Worm (Caenorhabditis elegans) whole organism, L1 larva: Measurements from ENCODE around the gene sto-1.

Experiments used
- alr-1 ChIP-seq: fragments of 200-800 bp; sonication (Bioruptor generic); optimal IDR thresholded peaks from 2 replicates; lab custom pipeline; 2018; ENCODE audit warnings: borderline replicate concordance, mild to moderate bottlenecking, missing genetic modification characterization, missing compliant biosample characterization
- aly-2 ChIP-seq: fragments of 150-350 bp; optimal IDR thresholded peaks from 2 replicates; lab custom pipeline; 2014; ENCODE audit warnings: missing biosample characterization, missing genetic modification characterization
- ceh-8 ChIP-seq: fragments of 200-800 bp; sonication (Bioruptor generic); optimal IDR thresholded peaks from 2 replicates; lab custom pipeline; 2018; ENCODE audit warnings: mild to moderate bottlenecking, missing genetic modification characterization, moderate library complexity, missing compliant biosample characterization
- ceh-88 ChIP-seq: fragments of 200-800 bp; sonication (Bioruptor generic); IDR thresholded peaks from 2 replicates; pipeline ENCODE4 v1.3.6; 2022; ENCODE audit warnings: missing genetic modification characterization, missing compliant biosample characterization
- dpl-1 ChIP-seq, 3 experiments: fragments of 150-350 bp in 2 of 3; sonication (generic microtip) in 1 of 3; optimal IDR thresholded peaks; 2 replicates each; lab custom pipeline; 2014 to 2017; ENCODE audit warnings: missing biosample characterization in 3 of 3, missing genetic modification characterization in 3 of 3, missing genetic modification reagents in 3 of 3
- dsc-1 ChIP-seq: sonication (generic microtip); optimal IDR thresholded peaks from 2 replicates; lab custom pipeline; 2016; ENCODE audit warnings: mild to moderate bottlenecking, missing genetic modification characterization, missing compliant biosample characterization
- efl-1 ChIP-seq, 4 experiments: fragments of 150-350 bp; optimal IDR thresholded peaks in 3 of 4; peaks in 1 of 4; 1 replicate in 1 of 4; 2 replicates in 3 of 4; lab custom pipeline; 2014; ENCODE audit warnings: missing biosample characterization in 2 of 4, missing genetic modification characterization in 2 of 4, missing genetic modification reagents in 2 of 4
- egl-27 ChIP-seq, 2 experiments: fragments of 150-350 bp in 1 of 2; sonication (generic microtip); optimal IDR thresholded peaks; 3 replicates each; lab custom pipeline; 2017 to 2018; ENCODE audit warnings: missing biosample characterization in 2 of 2, missing genetic modification characterization in 2 of 2, missing genetic modification reagents in 2 of 2
- elt-3 ChIP-seq, 6 experiments: fragments of 150-350 bp in 1 of 6; sonication (generic microtip); optimal IDR thresholded peaks; 2 replicates each; lab custom pipeline; 2017 to 2018; ENCODE audit warnings: missing biosample characterization in 6 of 6, missing genetic modification characterization in 6 of 6, inconsistent platforms in 1 of 6
- fkh-10 ChIP-seq: sonication (generic microtip); optimal IDR thresholded peaks from 2 replicates; lab custom pipeline; 2017; ENCODE audit warnings: missing biosample characterization, missing genetic modification reagents, missing genetic modification characterization
- fos-1 ChIP-seq: fragments of 150-350 bp; optimal IDR thresholded peaks from 2 replicates; lab custom pipeline; 2014; ENCODE audit warnings: missing biosample characterization, missing genetic modification characterization
- grh-1 ChIP-seq: fragments of 200-800 bp; sonication (Bioruptor generic); IDR thresholded peaks from 2 replicates; pipeline ENCODE4 v1.3.6; 2022; ENCODE audit warnings: missing genetic modification reagents, missing genetic modification characterization, missing compliant biosample characterization
- hlh-4 ChIP-seq: sonication (generic microtip); optimal IDR thresholded peaks from 2 replicates; lab custom pipeline; 2016; ENCODE audit warnings: mild to moderate bottlenecking, missing genetic modification characterization, missing compliant biosample characterization
- jun-1 ChIP-seq: fragments of 150-350 bp; optimal IDR thresholded peaks from 2 replicates; lab custom pipeline; 2014; ENCODE audit warnings: missing biosample characterization, missing genetic modification reagents, missing genetic modification characterization
- lin-14 ChIP-seq: fragments of 200-800 bp; sonication (Bioruptor generic); optimal IDR thresholded peaks from 2 replicates; lab custom pipeline; 2018; ENCODE audit warnings: mild to moderate bottlenecking, missing genetic modification characterization, moderate library complexity, missing compliant biosample characterization
- lin-15B ChIP-seq: fragments of 150-350 bp; sonication (generic microtip); optimal IDR thresholded peaks from 3 replicates; lab custom pipeline; 2014; ENCODE audit warnings: missing biosample characterization, missing genetic modification characterization
- lir-3 ChIP-seq: sonication (generic microtip); optimal IDR thresholded peaks from 2 replicates; lab custom pipeline; 2016; ENCODE audit warnings: mild to moderate bottlenecking, missing genetic modification characterization, moderate library complexity, missing compliant biosample characterization; ENCODE audit not compliant: poor library complexity
- lsy-2 ChIP-seq, 2 experiments: fragments of 150-350 bp; optimal IDR thresholded peaks; 2 replicates each; lab custom pipeline; 2014; ENCODE audit warnings: missing biosample characterization in 2 of 2, missing genetic modification characterization in 2 of 2
- mab-9 ChIP-seq: fragments of 200-800 bp; sonication (Bioruptor generic); IDR thresholded peaks from 2 replicates; pipeline ENCODE4 v1.3.6; 2022; ENCODE audit warnings: missing genetic modification reagents, missing genetic modification characterization, missing compliant biosample characterization
- mef-2 ChIP-seq: fragments of 150-350 bp; optimal IDR thresholded peaks from 2 replicates; lab custom pipeline; 2014; ENCODE audit warnings: missing biosample characterization, missing genetic modification characterization
- nhr-19 ChIP-seq: fragments of 200-800 bp; sonication (Bioruptor generic); conservative IDR thresholded peaks from 2 replicates; pipeline ENCODE4 v1.3.6; 2022; ENCODE audit warnings: missing genetic modification characterization, missing compliant biosample characterization
- nhr-20 ChIP-seq: sonication (generic microtip); optimal IDR thresholded peaks from 2 replicates; lab custom pipeline; 2016; ENCODE audit warnings: mild to moderate bottlenecking, missing genetic modification characterization, missing compliant biosample characterization
- nhr-71 ChIP-seq: sonication (generic microtip); optimal IDR thresholded peaks from 2 replicates; lab custom pipeline; 2016; ENCODE audit warnings: mild to moderate bottlenecking, missing genetic modification characterization, moderate library complexity, missing compliant biosample characterization
- nhr-84 ChIP-seq: sonication (generic microtip); optimal IDR thresholded peaks from 2 replicates; lab custom pipeline; 2017; ENCODE audit warnings: missing biosample characterization, missing genetic modification characterization
- pag-3 ChIP-seq: sonication (generic microtip); optimal IDR thresholded peaks from 2 replicates; lab custom pipeline; 2017; ENCODE audit warnings: missing genetic modification characterization, mild to moderate bottlenecking, missing compliant biosample characterization, antibody characterized with exemption, borderline replicate concordance; ENCODE audit not compliant: insufficient read depth
- pax-3 ChIP-seq: fragments of 200-800 bp; sonication (Bioruptor generic); optimal IDR thresholded peaks from 2 replicates; lab custom pipeline; 2018; ENCODE audit warnings: mild to moderate bottlenecking, missing genetic modification characterization, moderate library complexity, missing compliant biosample characterization
- pqm-1 ChIP-seq: sonication (generic microtip); optimal IDR thresholded peaks from 3 replicates; lab custom pipeline; 2017; ENCODE audit warnings: missing biosample characterization, missing genetic modification characterization
- rnt-1 ChIP-seq: sonication (generic microtip); optimal IDR thresholded peaks from 2 replicates; lab custom pipeline; 2016; ENCODE audit warnings: mild to moderate bottlenecking, missing genetic modification characterization, moderate library complexity, missing compliant biosample characterization
- snu-23 ChIP-seq: sonication (generic microtip); optimal IDR thresholded peaks from 2 replicates; lab custom pipeline; 2016; ENCODE audit warnings: missing genetic modification characterization, missing compliant biosample characterization
- sup-37 ChIP-seq: fragments of 200-800 bp; sonication (Bioruptor generic); optimal IDR thresholded peaks from 2 replicates; lab custom pipeline; 2018; ENCODE audit warnings: mild to moderate bottlenecking, missing genetic modification characterization, missing compliant biosample characterization
- unc-130 ChIP-seq: fragments of 150-350 bp; optimal IDR thresholded peaks from 2 replicates; lab custom pipeline; 2017; ENCODE audit warnings: missing biosample characterization, missing genetic modification characterization, inconsistent platforms
- unc-30 ChIP-seq: sonication (generic microtip); optimal IDR thresholded peaks from 2 replicates; lab custom pipeline; 2017; ENCODE audit warnings: missing biosample characterization, missing genetic modification characterization
- vab-15 ChIP-seq: sonication (generic microtip); optimal IDR thresholded peaks from 2 replicates; lab custom pipeline; 2017; ENCODE audit warnings: missing genotype, mild to moderate bottlenecking, missing genetic modification characterization, missing compliant biosample characterization
- xbp-1 ChIP-seq: sonication (generic microtip); optimal IDR thresholded peaks from 2 replicates; lab custom pipeline; 2016; ENCODE audit warnings: missing genetic modification characterization, missing compliant biosample characterization
- ztf-4 ChIP-seq: fragments of 150-350 bp; optimal IDR thresholded peaks from 2 replicates; lab custom pipeline; 2014; ENCODE audit warnings: missing biosample characterization, missing genetic modification characterization

Gene sto-1

DNA sequence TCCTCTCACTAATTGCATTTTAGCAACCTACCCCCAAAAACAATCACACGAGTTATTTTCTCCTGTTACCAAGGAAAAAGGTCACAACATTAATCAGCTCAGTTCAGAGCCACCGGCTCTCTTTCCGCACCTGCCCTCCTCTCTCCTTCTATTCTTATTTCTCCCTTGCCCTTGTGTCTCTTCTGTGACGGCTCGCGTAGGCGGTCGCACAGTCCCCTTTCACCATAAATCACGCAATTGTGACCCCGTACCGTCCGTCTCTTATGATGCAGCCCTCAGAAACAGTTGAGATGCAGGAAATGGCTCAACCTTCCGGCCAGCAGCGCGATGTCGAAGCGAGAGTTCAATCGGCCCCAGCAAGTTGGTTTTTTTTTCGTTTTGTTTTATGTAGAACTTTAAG, at the start of gene sto-1:
Gene sto-1 (plus strand): TSS at position 200 of the 400 bp plus-strand sequence.
- TF ChIP-seq elt-3 (tag; optimal IDR thresholded peaks at IDR 0.05; lab: Kevin White, UChicago) (no peak), lin-14 (GFP tag; lab: Kevin White, UChicago) (no peak), alr-1 (tag; lab: Kevin White, UChicago) (no peak), jun-1 (tag; lab: Kevin White, UChicago) (no peak), xbp-1 (no peak), lin-15B (tag; lab: Kevin White, UChicago) (no peak), mab-9 (GFP tag; lab: Robert Waterston, UW) (no peak), lir-3 (tag; lab: Kevin White, UChicago) (no peak), efl-1 (optimal IDR thresholded peaks at IDR 0.05; lab: Kevin White, UChicago) (no peak), efl-1 (GFP tag; optimal IDR thresholded peaks at IDR 0.05 in 1 of 2; lab: Kevin White, UChicago) (no peak), vab-15 (no peak), mef-2 (no peak), hlh-4 (tag; lab: Kevin White, UChicago) (no peak), nhr-84 (tag; lab: Kevin White, UChicago) (no peak), fos-1 (tag; lab: Kevin White, UChicago) (no peak), unc-30 (tag; lab: Kevin White, UChicago) (no peak)

DNA sequence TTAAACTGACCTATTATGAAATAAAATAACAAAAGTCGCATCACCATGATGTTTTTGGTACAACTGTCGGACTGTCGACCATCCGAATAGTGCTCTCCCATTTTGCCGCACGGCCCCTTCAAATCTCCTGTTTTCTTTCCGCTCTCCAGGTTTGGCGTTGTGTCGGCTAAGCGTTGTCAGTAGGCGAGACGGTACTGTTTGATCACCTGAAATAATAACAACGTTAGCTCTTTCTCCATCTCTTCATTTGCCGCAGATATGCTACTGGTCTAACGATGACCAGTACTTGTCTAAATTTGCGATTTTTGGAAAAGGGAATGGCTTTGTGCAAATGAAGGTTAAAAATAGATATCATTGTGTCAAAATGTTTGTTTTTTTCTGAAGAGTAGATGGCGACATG, 43.1 kb upstream of the sto-1 start, which contains the start of gene chts-1:
Gene chts-1 (minus strand): TSS at position 101 of the 400 bp plus-strand sequence.
- no peak for TF ChIP-seq nhr-84 (tag; lab: Kevin White, UChicago)
- no peak for TF ChIP-seq alr-1 (tag; lab: Kevin White, UChicago)
- no peak for TF ChIP-seq dsc-1 (tag; lab: Kevin White, UChicago)
- TF ChIP-seq sup-37 (GFP tag; lab: Kevin White, UChicago) = no peak
- TF ChIP-seq grh-1 (GFP tag; lab: Robert Waterston, UW) = no peak
- TF ChIP-seq pax-3 (tag; lab: Kevin White, UChicago) = no peak
- no peak for TF ChIP-seq snu-23 (GFP tag; lab: Kevin White, UChicago)
- no peak for TF ChIP-seq fos-1 (tag; lab: Kevin White, UChicago)
- TF ChIP-seq ceh-88 (GFP tag; lab: Robert Waterston, UW) = no peak
- no peak for TF ChIP-seq aly-2 (tag; lab: Kevin White, UChicago)
- no peak for TF ChIP-seq rnt-1
- TF ChIP-seq lin-14 (GFP tag; lab: Kevin White, UChicago) = no peak
- TF ChIP-seq ztf-4 (tag; lab: Kevin White, UChicago) = no peak
- no peak for TF ChIP-seq fkh-10 (GFP tag; lab: Kevin White, UChicago)
- TF ChIP-seq lir-3 (tag; lab: Kevin White, UChicago) = no peak
- TF ChIP-seq ceh-8 (GFP tag; lab: Kevin White, UChicago) = no peak
- TF ChIP-seq, all 84 proteins: peak for 0

DNA sequence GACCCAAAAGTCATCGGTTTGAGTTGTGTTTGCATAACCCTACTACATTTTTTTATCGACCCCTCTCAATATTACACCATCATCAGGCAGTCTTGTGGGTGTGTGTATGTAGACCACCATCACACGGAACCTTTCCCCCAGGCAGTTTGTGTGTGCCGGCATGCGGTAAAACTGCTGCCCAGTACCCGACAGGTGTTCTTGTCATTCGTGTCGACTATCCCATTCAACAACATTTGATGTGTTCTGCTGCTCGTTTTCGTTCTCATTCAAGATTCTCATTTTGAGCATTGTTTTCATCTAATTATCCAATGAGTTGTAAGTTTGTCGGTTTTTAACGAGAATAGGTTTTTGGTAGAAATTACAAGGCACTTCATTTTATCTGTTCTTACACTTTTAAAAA, 40.0 kb upstream of the sto-1 start:
- no peak for TF ChIP-seq dpl-1 (GFP tag; optimal IDR thresholded peaks at IDR 0.05; lab: Kevin White, UChicago)
- no peak for TF ChIP-seq efl-1 (optimal IDR thresholded peaks at IDR 0.05; lab: Kevin White, UChicago)
- TF ChIP-seq efl-1 (GFP tag; optimal IDR thresholded peaks at IDR 0.05 in 1 of 2; lab: Kevin White, UChicago) = peak in 1 of 2 experiments; percentile 42
- no peak for TF ChIP-seq lsy-2 (tag; optimal IDR thresholded peaks at IDR 0.05; lab: Kevin White, UChicago)
- no peak for TF ChIP-seq lir-3 (tag; lab: Kevin White, UChicago)
- TF ChIP-seq nhr-71 = no peak
- no peak for TF ChIP-seq unc-130 (tag; lab: Kevin White, UChicago)
- peak; percentile 45 for TF ChIP-seq rnt-1

DNA sequence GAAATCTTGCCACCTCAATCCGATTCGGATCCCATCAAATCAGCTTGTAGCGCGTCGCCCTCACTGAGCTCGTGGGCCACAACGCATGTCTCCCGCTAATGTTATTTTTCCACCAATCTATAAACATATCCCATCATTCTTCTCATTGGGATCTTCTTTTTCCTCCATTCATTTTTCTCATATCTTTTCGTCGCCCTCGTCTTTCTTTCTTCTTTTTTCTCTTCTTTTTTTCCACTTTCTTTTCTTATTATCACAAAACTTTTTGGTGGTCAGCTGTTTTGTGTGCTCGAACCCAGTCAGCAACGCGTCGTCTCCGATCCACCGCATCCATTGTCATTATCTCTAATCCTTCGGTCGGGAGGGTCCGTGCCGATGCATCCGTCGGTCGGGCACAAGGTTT, 38.8 kb upstream of the sto-1 start:
- peak; percentile 37 for TF ChIP-seq snu-23 (GFP tag; lab: Kevin White, UChicago)
- peak in 1 of 2 experiments; percentile 32 for TF ChIP-seq lsy-2 (tag; optimal IDR thresholded peaks at IDR 0.05; lab: Kevin White, UChicago)
- TF ChIP-seq nhr-20 (tag; lab: Kevin White, UChicago) = peak; percentile 33
- TF ChIP-seq pqm-1 (tag; lab: Kevin White, UChicago) = no peak
- peak; percentile 73 for TF ChIP-seq rnt-1
- TF ChIP-seq ztf-4 (tag; lab: Kevin White, UChicago) = no peak
- TF ChIP-seq grh-1 (GFP tag; lab: Robert Waterston, UW) = no peak
- TF ChIP-seq nhr-19 = peak; percentile 36
- TF ChIP-seq egl-27 (tag; optimal IDR thresholded peaks at IDR 0.05; lab: Kevin White, UChicago) = no peak
- peak; percentile 82 for TF ChIP-seq nhr-71
- no peak for TF ChIP-seq vab-15
- TF ChIP-seq lin-14 (GFP tag; lab: Kevin White, UChicago) = peak; percentile 82
- peak; percentile 36 for TF ChIP-seq pag-3 (tag; lab: Kevin White, UChicago)
